Fruit fly (Drosophila melanogaster): ENCODE results near the gene CG15888.

The CG15888 gene

dm6 chr3R:13304512-13305069, 18.3 kb upstream of the CG15888 start:
- TF ChIP-seq GATAd (GFP tag; optimal IDR thresholded peaks at IDR 0.05): no peak
- no peak for TF ChIP-seq CG32264 (GFP tag; optimal IDR thresholded peaks at IDR 0.05)
- no peak for TF ChIP-seq dsf (GFP tag; optimal IDR thresholded peaks at IDR 0.05; ENCODE audit: borderline replicate concordance)
- no peak for TF ChIP-seq brk (GFP tag; optimal IDR thresholded peaks at IDR 0.05)
- no peak for TF ChIP-seq CrebA (GFP tag; optimal IDR thresholded peaks at IDR 0.05; ENCODE audit: borderline replicate concordance)
- no peak for TF ChIP-seq tai (GFP tag; optimal IDR thresholded peaks at IDR 0.05)
- TF ChIP-seq HLH106 (tag; optimal IDR thresholded peaks at IDR 0.05): no peak
- no peak for TF ChIP-seq CG9705 (GFP tag; optimal IDR thresholded peaks at IDR 0.05)
- no peak for TF ChIP-seq Abd-B (GFP tag; optimal IDR thresholded peaks at IDR 0.05)
- TF ChIP-seq dl (GFP tag; optimal IDR thresholded peaks at IDR 0.05; ENCODE audit: insufficient read depth in 1 of 2, partially characterized antibody in 2 of 2): no peak
- peak; percentile 37 for TF ChIP-seq Vsx2 (GFP tag; optimal IDR thresholded peaks at IDR 0.05; ENCODE audit: partially characterized antibody)
- TF ChIP-seq Hr78 (GFP tag; optimal IDR thresholded peaks at IDR 0.05): no peak
- TF ChIP-seq h (GFP tag; optimal IDR thresholded peaks at IDR 0.05): peak; percentile 22
- TF ChIP-seq woc (GFP tag; optimal IDR thresholded peaks at IDR 0.05): no peak
- TF ChIP-seq Hr83 (GFP tag; optimal IDR thresholded peaks at IDR 0.05; ENCODE audit: poor library complexity, severe bottlenecking): no peak
- no peak for TF ChIP-seq Rel (GFP tag; optimal IDR thresholded peaks at IDR 0.05)
- no peak for TF ChIP-seq Rel (tag; optimal IDR thresholded peaks at IDR 0.05)
- no peak for TF ChIP-seq lola (GFP tag; optimal IDR thresholded peaks at IDR 0.05)
- TF ChIP-seq Sp1 (GFP tag; optimal IDR thresholded peaks at IDR 0.05): no peak
- no peak for TF ChIP-seq ey (GFP tag; optimal IDR thresholded peaks at IDR 0.05)
- TF ChIP-seq OdsH (GFP tag; optimal IDR thresholded peaks at IDR 0.05): no peak
- no peak for TF ChIP-seq Dfd (GFP tag; optimal IDR thresholded peaks at IDR 0.05)
- TF ChIP-seq usp (GFP tag; optimal IDR thresholded peaks at IDR 0.05): no peak
- no peak for TF ChIP-seq sv (GFP tag; optimal IDR thresholded peaks at IDR 0.05)
- no peak for TF ChIP-seq Hnf4 (GFP tag; optimal IDR thresholded peaks at IDR 0.05)
- TF ChIP-seq N (GFP tag; optimal IDR thresholded peaks at IDR 0.05): no peak
- TF ChIP-seq br (GFP tag; optimal IDR thresholded peaks at IDR 0.05): no peak
- no peak for TF ChIP-seq dmrt93B (GFP tag; optimal IDR thresholded peaks at IDR 0.05)
- no peak for TF ChIP-seq sage (GFP tag; optimal IDR thresholded peaks at IDR 0.05)
- TF ChIP-seq psq (GFP tag; optimal IDR thresholded peaks at IDR 0.05): peak; percentile 51
- no peak for TF ChIP-seq pan (optimal IDR thresholded peaks at IDR 0.05)
- TF ChIP-seq Jra (GFP tag; optimal IDR thresholded peaks at IDR 0.05): no peak
- TF ChIP-seq fru (GFP tag; optimal IDR thresholded peaks at IDR 0.05): peak; percentile 17
- TF ChIP-seq jim (GFP tag; optimal IDR thresholded peaks at IDR 0.05): no peak
- no peak for TF ChIP-seq Myc (optimal IDR thresholded peaks at IDR 0.05)
- no peak for TF ChIP-seq rgr (GFP tag; optimal IDR thresholded peaks at IDR 0.05)
- TF ChIP-seq foxo (GFP tag; optimal IDR thresholded peaks at IDR 0.05): no peak
- no peak for TF ChIP-seq Mio (GFP tag; optimal IDR thresholded peaks at IDR 0.05)
- TF ChIP-seq Dif (GFP tag; optimal IDR thresholded peaks at IDR 0.05; ENCODE audit: partially characterized antibody): peak; percentile 57

- TF ChIP-seq fru (GFP tag; optimal IDR thresholded peaks at IDR 0.05) (no peak), CG32264 (GFP tag; optimal IDR thresholded peaks at IDR 0.05) (no peak), Rel (GFP tag; optimal IDR thresholded peaks at IDR 0.05) (no peak), Rel (tag; optimal IDR thresholded peaks at IDR 0.05) (no peak), CG9705 (GFP tag; optimal IDR thresholded peaks at IDR 0.05) (no peak), dmrt93B (GFP tag; optimal IDR thresholded peaks at IDR 0.05) (no peak), Abd-B (GFP tag; optimal IDR thresholded peaks at IDR 0.05) (no peak), Hr83 (GFP tag; optimal IDR thresholded peaks at IDR 0.05; ENCODE audit: poor library complexity, severe bottlenecking) (no peak), h (GFP tag; optimal IDR thresholded peaks at IDR 0.05) (no peak), Hnf4 (GFP tag; optimal IDR thresholded peaks at IDR 0.05) (no peak), foxo (GFP tag; optimal IDR thresholded peaks at IDR 0.05) (no peak), psq (GFP tag; optimal IDR thresholded peaks at IDR 0.05) (no peak), HLH106 (tag; optimal IDR thresholded peaks at IDR 0.05) (no peak), N (GFP tag; optimal IDR thresholded peaks at IDR 0.05) (no peak)
Observed at dm6 chr3R:13303126-13303525, 16.8 kb upstream of the CG15888 start, which contains the start of gene CG43208. Gene CG43208, plus strand, starts transcription at chr3R:13303426.

Measured in whole organism, wandering third instar larva.